Fruit fly (Drosophila melanogaster) whole organism, embryonic: ENCODE measurements around the gene CG31077.

Source experiments
- BEAF-32 ChIP-seq: fragments of 200-800 bp; sonication (Bioruptor generic); optimal IDR thresholded peaks from 3 replicates; lab custom pipeline; 2017; ENCODE audit warnings: missing biosample characterization, missing genetic modification characterization, mild to moderate bottlenecking, moderate library complexity, missing genetic modification reagents
- BtbVII ChIP-seq: fragments of 200-800 bp; sonication (Bioruptor generic); optimal IDR thresholded peaks from 3 replicates; lab custom pipeline; 2017; ENCODE audit warnings: missing biosample characterization, mild to moderate bottlenecking, missing genetic modification characterization
- Bteb2 ChIP-seq: fragments of 200-800 bp; sonication (Bioruptor generic); optimal IDR thresholded peaks from 2 replicates; lab custom pipeline; 2016; ENCODE audit warnings: missing biosample characterization, missing genetic modification characterization
- C15 ChIP-seq: fragments of 200-800 bp; sonication (Bioruptor generic); IDR thresholded peaks from 3 replicates; pipeline ENCODE4 v1.3.6; 2022; ENCODE audit warnings: missing biosample characterization, missing genetic modification characterization
- CG10366 ChIP-seq: fragments of 200-800 bp; sonication (Bioruptor generic); IDR thresholded peaks from 2 replicates; pipeline ENCODE4 v1.3.6; 2022; ENCODE audit warnings: missing biosample characterization, missing genetic modification characterization
- CG12769 ChIP-seq: fragments of 200-800 bp; sonication (Bioruptor generic); optimal IDR thresholded peaks from 2 replicates; lab custom pipeline; 2019; ENCODE audit warnings: missing biosample characterization, mild to moderate bottlenecking, missing genetic modification characterization, moderate library complexity
- CG1647 ChIP-seq: fragments of 200-800 bp; sonication (Bioruptor generic); optimal IDR thresholded peaks from 3 replicates; lab custom pipeline; 2016; ENCODE audit warnings: missing biosample characterization, missing genetic modification characterization
- CG1792 ChIP-seq: fragments of 200-800 bp; sonication (Bioruptor generic); optimal IDR thresholded peaks from 2 replicates; lab custom pipeline; 2016; ENCODE audit warnings: missing biosample characterization, missing genetic modification characterization
- CG31365 ChIP-seq: fragments of 200-800 bp; sonication (Bioruptor generic); optimal IDR thresholded peaks from 2 replicates; lab custom pipeline; 2018; ENCODE audit warnings: missing biosample characterization, mild to moderate bottlenecking, missing genetic modification characterization
- CG4424 ChIP-seq: fragments of 200-800 bp; sonication (Bioruptor generic); optimal IDR thresholded peaks from 3 replicates; lab custom pipeline; 2016; ENCODE audit warnings: missing biosample characterization, missing genetic modification characterization
- CG4730 ChIP-seq: fragments of 200-800 bp; sonication (Bioruptor generic); IDR thresholded peaks from 2 replicates; pipeline ENCODE4 v1.3.6; 2022; ENCODE audit warnings: missing biosample characterization, missing genetic modification characterization
- CG4854 ChIP-seq: fragments of 200-800 bp; sonication (Bioruptor generic); optimal IDR thresholded peaks from 2 replicates; lab custom pipeline; 2016; ENCODE audit warnings: missing biosample characterization, missing genetic modification characterization, inconsistent platforms
- CG5953 ChIP-seq: fragments of 200-800 bp; sonication (Bioruptor generic); IDR thresholded peaks from 2 replicates; pipeline ENCODE4 v1.3.6; 2022; ENCODE audit warnings: missing biosample characterization, missing genetic modification characterization
- CG7271 ChIP-seq: fragments of 200-800 bp; sonication (Bioruptor generic); optimal IDR thresholded peaks from 2 replicates; lab custom pipeline; 2018; ENCODE audit warnings: missing biosample characterization, mild to moderate bottlenecking, missing genetic modification characterization, moderate library complexity
- CG8359 ChIP-seq: fragments of 200-800 bp; sonication (Bioruptor generic); optimal IDR thresholded peaks from 2 replicates; lab custom pipeline; 2017; ENCODE audit warnings: missing biosample characterization, mild to moderate bottlenecking, missing genetic modification characterization, borderline replicate concordance
- Dip2 ChIP-seq: fragments of 200-800 bp; sonication (Bioruptor generic); IDR thresholded peaks from 2 replicates; pipeline ENCODE4 v1.3.6; 2022; ENCODE audit warnings: missing biosample characterization, missing genetic modification characterization
- Dp ChIP-seq: fragments of 200-800 bp; sonication (Bioruptor generic); optimal IDR thresholded peaks from 2 replicates; lab custom pipeline; 2018; ENCODE audit warnings: missing biosample characterization, mild to moderate bottlenecking, missing genetic modification characterization, moderate library complexity
- E2f1 ChIP-seq: fragments of 200-800 bp; sonication (Bioruptor generic); IDR thresholded peaks from 2 replicates; pipeline ENCODE4 v1.3.6; 2022; ENCODE audit warnings: missing biosample characterization, missing genetic modification characterization
- Fer1 ChIP-seq: fragments of 200-800 bp; sonication (Bioruptor generic); optimal IDR thresholded peaks from 2 replicates; lab custom pipeline; 2017; ENCODE audit warnings: missing biosample characterization, mild to moderate bottlenecking, missing genetic modification characterization
- Fer3 ChIP-seq: fragments of 200-800 bp; sonication (Bioruptor generic); optimal IDR thresholded peaks from 2 replicates; lab custom pipeline; 2018; ENCODE audit warnings: missing biosample characterization, mild to moderate bottlenecking, missing genetic modification characterization, moderate library complexity
- Gug ChIP-seq: fragments of 200-800 bp; sonication (Bioruptor generic); IDR thresholded peaks from 4 replicates; pipeline ENCODE4 v1.3.6; 2022; ENCODE audit warnings: missing biosample characterization, missing genetic modification characterization
- HmgD ChIP-seq: fragments of 200-800 bp; sonication (Bioruptor generic); optimal IDR thresholded peaks from 3 replicates; lab custom pipeline; 2016; ENCODE audit warnings: missing biosample characterization, missing genetic modification characterization
- Meics ChIP-seq: fragments of 200-800 bp; sonication (Bioruptor generic); optimal IDR thresholded peaks from 2 replicates; lab custom pipeline; 2017; ENCODE audit warnings: missing biosample characterization, mild to moderate bottlenecking, missing genetic modification characterization
- Myb ChIP-seq: fragments of 200-800 bp; sonication (Bioruptor generic); optimal IDR thresholded peaks from 2 replicates; lab custom pipeline; 2016; ENCODE audit warnings: missing biosample characterization, missing genetic modification characterization
- NFAT ChIP-seq: fragments of 200-800 bp; sonication (Bioruptor generic); IDR thresholded peaks from 2 replicates; pipeline ENCODE4 v1.3.6; 2022; ENCODE audit warnings: missing biosample characterization, missing genetic modification characterization
- Nf-YA ChIP-seq: fragments of 200-800 bp; sonication (Bioruptor generic); IDR thresholded peaks from 2 replicates; pipeline ENCODE4 v1.3.6; 2022; ENCODE audit warnings: missing biosample characterization, missing genetic modification characterization
- Rx ChIP-seq: fragments of 200-800 bp; sonication (Bioruptor generic); IDR thresholded peaks from 2 replicates; pipeline ENCODE4 v1.3.6; 2022; ENCODE audit warnings: missing biosample characterization, missing genetic modification characterization
- Trl ChIP-seq, 3 experiments: fragments of >200 bp in 2 of 3; fragments of 200-800 bp in 1 of 3; sonication (Bioruptor generic) in 1 of 3; optimal IDR thresholded peaks; 2 replicates in 1 of 3; 3 replicates in 2 of 3; lab custom pipeline; 2016 to 2017; ENCODE audit warnings: missing biosample characterization in 1 of 3, missing genetic modification characterization in 1 of 3
- amos ChIP-seq: fragments of 200-800 bp; sonication (Bioruptor generic); IDR thresholded peaks from 2 replicates; pipeline ENCODE4 v1.3.6; 2022; ENCODE audit warnings: missing biosample characterization, missing genetic modification characterization; ENCODE audit not compliant: partially characterized antibody
- ase ChIP-seq: fragments of 200-800 bp; sonication (Bioruptor generic); IDR thresholded peaks from 3 replicates; pipeline ENCODE4 v1.3.6; 2022; ENCODE audit warnings: missing biosample characterization, missing genetic modification characterization
- az2 ChIP-seq: fragments of 200-800 bp; sonication (Bioruptor generic); optimal IDR thresholded peaks from 3 replicates; lab custom pipeline; 2016; ENCODE audit warnings: missing biosample characterization, missing genetic modification characterization
- chif ChIP-seq, 2 experiments: fragments of 200-800 bp; sonication (Bioruptor generic); optimal IDR thresholded peaks; 3 replicates each; lab custom pipeline; 2016; ENCODE audit warnings: missing biosample characterization in 2 of 2, missing genetic modification characterization in 2 of 2
- cwo ChIP-seq: fragments of 200-800 bp; sonication (Bioruptor generic); optimal IDR thresholded peaks from 3 replicates; lab custom pipeline; 2017; ENCODE audit warnings: missing biosample characterization, missing genetic modification characterization, mild to moderate bottlenecking, moderate library complexity, missing genetic modification reagents
- dpn ChIP-seq, 2 experiments: fragments of 200-800 bp; sonication (Bioruptor generic); optimal IDR thresholded peaks; 3 replicates each; lab custom pipeline; 2016; ENCODE audit warnings: missing biosample characterization in 2 of 2, missing genetic modification characterization in 2 of 2
- fd96Cb ChIP-seq: fragments of 200-800 bp; sonication (Bioruptor generic); optimal IDR thresholded peaks from 2 replicates; lab custom pipeline; 2018; ENCODE audit warnings: missing biosample characterization, mild to moderate bottlenecking, missing genetic modification characterization, moderate library complexity
- ham ChIP-seq: fragments of 200-800 bp; sonication (Bioruptor generic); IDR thresholded peaks from 2 replicates; pipeline ENCODE4 v1.3.6; 2022; ENCODE audit warnings: missing biosample characterization, missing genetic modification characterization
- hth ChIP-seq: fragments of >200 bp; optimal IDR thresholded peaks from 2 replicates; lab custom pipeline; 2017; ENCODE audit warnings: inconsistent platforms
- jumu ChIP-seq: fragments of 200-800 bp; sonication (Bioruptor generic); optimal IDR thresholded peaks from 3 replicates; lab custom pipeline; 2016; ENCODE audit warnings: missing biosample characterization, missing genetic modification characterization
- kah ChIP-seq: fragments of 200-800 bp; sonication (Bioruptor generic); optimal IDR thresholded peaks from 2 replicates; lab custom pipeline; 2018; ENCODE audit warnings: missing biosample characterization, mild to moderate bottlenecking, missing genetic modification characterization
- ken ChIP-seq: fragments of 200-800 bp; sonication (Bioruptor generic); IDR thresholded peaks from 3 replicates; pipeline ENCODE4 v1.3.6; 2022; ENCODE audit warnings: missing biosample characterization, missing genetic modification characterization
- nerfin-1 ChIP-seq: fragments of 200-800 bp; sonication (Bioruptor generic); optimal IDR thresholded peaks from 3 replicates; lab custom pipeline; 2019; ENCODE audit warnings: missing biosample characterization, mild to moderate bottlenecking, missing genetic modification characterization, moderate library complexity
- oc ChIP-seq: fragments of 200-800 bp; sonication (Bioruptor generic); optimal IDR thresholded peaks from 2 replicates; lab custom pipeline; 2018; ENCODE audit warnings: missing biosample characterization, mild to moderate bottlenecking, missing genetic modification characterization, moderate library complexity
- pb ChIP-seq: fragments of 200-800 bp; sonication (Bioruptor generic); optimal IDR thresholded peaks from 3 replicates; lab custom pipeline; 2016; ENCODE audit warnings: missing biosample characterization, missing genetic modification characterization
- sens ChIP-seq: fragments of 200-800 bp; sonication (Bioruptor generic); peaks from one replicate; lab custom pipeline; 2016; ENCODE audit warnings: missing biosample characterization, missing genetic modification characterization
- seq ChIP-seq: fragments of 200-800 bp; sonication (Bioruptor generic); IDR thresholded peaks from 2 replicates; pipeline ENCODE4 v1.3.6; 2022; ENCODE audit warnings: missing biosample characterization, missing genetic modification characterization
- slbo ChIP-seq: fragments of 200-800 bp; sonication (Bioruptor generic); IDR thresholded peaks from 2 replicates; pipeline ENCODE4 v1.3.6; 2022; ENCODE audit warnings: missing biosample characterization, missing genetic modification characterization
- stc ChIP-seq: fragments of 200-800 bp; sonication (Bioruptor generic); IDR thresholded peaks from 2 replicates; pipeline ENCODE4 v1.3.6; 2022; ENCODE audit warnings: missing biosample characterization, missing genetic modification characterization
- stwl ChIP-seq: fragments of 200-800 bp; sonication (Bioruptor generic); optimal IDR thresholded peaks from 3 replicates; lab custom pipeline; 2018; ENCODE audit warnings: missing biosample characterization, mild to moderate bottlenecking, missing genetic modification characterization, moderate library complexity
- vvl ChIP-seq: fragments of 200-800 bp; sonication (Bioruptor generic); IDR thresholded peaks from 2 replicates; pipeline ENCODE4 v1.3.6; 2022; ENCODE audit warnings: missing biosample characterization, missing genetic modification characterization
- wek ChIP-seq: fragments of 200-800 bp; sonication (Bioruptor generic); optimal IDR thresholded peaks from 3 replicates; lab custom pipeline; 2018; ENCODE audit warnings: missing biosample characterization, mild to moderate bottlenecking, missing genetic modification characterization, moderate library complexity
- zen ChIP-seq: fragments of 200-800 bp; sonication (Bioruptor generic); optimal IDR thresholded peaks from 3 replicates; lab custom pipeline; 2018; ENCODE audit warnings: missing biosample characterization, mild to moderate bottlenecking, missing genetic modification characterization, moderate library complexity

Gene CG31077

dm6 chr3R:26963747-26964174 lies 35.8 kb upstream of the CG31077 start (continued):
- peak; percentile 62 for TF ChIP-seq CG7271
- TF ChIP-seq Rx, result no peak
- TF ChIP-seq oc (tag; lab: Kevin White, UChicago), result no peak
- TF ChIP-seq CG10366 (GFP tag; lab: Robert Waterston, UW), result peak; percentile 33; the same call in 1 of the 2 replicates
- TF ChIP-seq slbo (GFP tag; lab: Robert Waterston, UW), result peak; percentile 45; the same call in 1 of the 2 replicates
- TF ChIP-seq stc (GFP tag; lab: Robert Waterston, UW), result peak; percentile 38; the same call in 1 of the 2 replicates
- TF ChIP-seq CG4424 (GFP tag; lab: Kevin White, UChicago), result peak; percentile 52
- peak; percentile 83 for TF ChIP-seq Fer3 (tag; lab: Kevin White, UChicago)
- TF ChIP-seq Trl (optimal IDR thresholded peaks at IDR 0.05; lab: Kevin White, UChicago), result no peak
- peak; percentile 16 for TF ChIP-seq Trl (GFP tag; optimal IDR thresholded peaks at IDR 0.05; lab: Kevin White, UChicago)
- peak; percentile 62 for TF ChIP-seq CG4854
- TF ChIP-seq zen (tag; lab: Kevin White, UChicago), result peak; percentile 87
- TF ChIP-seq ham (GFP tag; lab: Robert Waterston, UW), result no peak
- peak; percentile 78 for TF ChIP-seq BtbVII (GFP tag; lab: Kevin White, UChicago)
- peak; percentile 29 to 63 for TF ChIP-seq dpn (GFP tag; optimal IDR thresholded peaks at IDR 0.05; lab: Kevin White, UChicago)
- no peak for TF ChIP-seq Nf-YA (GFP tag; lab: Robert Waterston, UW)
- TF ChIP-seq Dip2 (GFP tag; lab: Robert Waterston, UW), result no peak
- no peak for TF ChIP-seq ken (GFP tag; lab: Robert Waterston, UW)
- no peak for TF ChIP-seq hth (lab: Kevin White, UChicago)
- TF ChIP-seq C15 (GFP tag; lab: Robert Waterston, UW), result peak; percentile 6; the same call in 1 of the 3 replicates
- TF ChIP-seq Dp (GFP tag; lab: Kevin White, UChicago), result no peak
- 0 out of 2 replicates have a peak, but pooled peaks have one; percentile 5 for TF ChIP-seq CG4730
- TF ChIP-seq pb, result no peak
- TF ChIP-seq CG8359 (GFP tag; lab: Kevin White, UChicago), result no peak
- TF ChIP-seq Gug (GFP tag; lab: Robert Waterston, UW), result 0 out of 4 replicates have a peak, but pooled peaks have one; percentile 41
- TF ChIP-seq chif (GFP tag; optimal IDR thresholded peaks at IDR 0.05; lab: Kevin White, UChicago), result no peak
- peak; percentile 65 for TF ChIP-seq CG1647
- TF ChIP-seq CG5953 (GFP tag; lab: Robert Waterston, UW), result 0 out of 2 replicates have a peak, but pooled peaks have one; percentile 17
- TF ChIP-seq CG12769 (tag; lab: Kevin White, UChicago), result peak; percentile 66
- TF ChIP-seq cwo (GFP tag; lab: Kevin White, UChicago), result peak; percentile 72
- peak; percentile 67 for TF ChIP-seq nerfin-1 (tag; lab: Kevin White, UChicago)
- TF ChIP-seq BEAF-32, result no peak
- peak; percentile 78 for TF ChIP-seq sens (GFP tag; lab: Kevin White, UChicago)
- TF ChIP-seq Meics (GFP tag; lab: Kevin White, UChicago), result peak; percentile 31
- no peak for TF ChIP-seq CG31365 (tag; lab: Kevin White, UChicago)
- peak; percentile 19 for TF ChIP-seq Myb (GFP tag; lab: Kevin White, UChicago)
- peak; percentile 12 for TF ChIP-seq az2
- TF ChIP-seq wek (GFP tag; lab: Kevin White, UChicago), result no peak
- peak; percentile 81 for TF ChIP-seq Fer1
- peak; percentile 33 for TF ChIP-seq fd96Cb
- peak; percentile 42; the same call in 1 of the 2 replicates for TF ChIP-seq NFAT (GFP tag; lab: Robert Waterston, UW)
- TF ChIP-seq amos, result no peak
- no peak for TF ChIP-seq HmgD
- no peak for TF ChIP-seq Bteb2 (GFP tag; lab: Kevin White, UChicago)
- peak; percentile 72 for TF ChIP-seq vvl
- TF ChIP-seq stwl (tag; lab: Kevin White, UChicago), result peak; percentile 32
- no peak for TF ChIP-seq ase
- TF ChIP-seq E2f1 (GFP tag; lab: Robert Waterston, UW), result peak; percentile 30; the same call in 1 of the 2 replicates
- peak; percentile 55 for TF ChIP-seq jumu (GFP tag; lab: Kevin White, UChicago)
- TF ChIP-seq seq, result peak; percentile 29; the same call in 1 of the 2 replicates
- TF ChIP-seq CG1792, result peak; percentile 69
- TF ChIP-seq kah (GFP tag; lab: Kevin White, UChicago), result peak; percentile 56
